Fruit fly (Drosophila melanogaster) whole organism, prepupa: ENCODE measurements around the gene CG11768.

Experiments used
- CG11294 ChIP-seq: fragments of 200-800 bp; sonication (Bioruptor generic); IDR thresholded peaks from 2 replicates; pipeline ENCODE4 v1.3.6; 2022; ENCODE audit warnings: missing biosample characterization, missing genetic modification characterization
- CG11762 ChIP-seq: fragments of 200-800 bp; sonication (Bioruptor generic); optimal IDR thresholded peaks from 3 replicates; lab custom pipeline; 2016; ENCODE audit warnings: missing biosample characterization, missing genetic modification characterization; ENCODE audit not compliant: insufficient read depth
- CG1621 ChIP-seq: fragments of 200-800 bp; sonication (Bioruptor generic); optimal IDR thresholded peaks from 3 replicates; lab custom pipeline; 2018; ENCODE audit warnings: missing biosample characterization, mild to moderate bottlenecking, missing genetic modification characterization
- CG8119 ChIP-seq: fragments of 200-800 bp; sonication (Bioruptor generic); IDR thresholded peaks from 3 replicates; pipeline ENCODE4 v1.3.6; 2022; ENCODE audit warnings: missing biosample characterization, missing genetic modification characterization
- CG9139 ChIP-seq: fragments of 200-800 bp; sonication (Bioruptor generic); optimal IDR thresholded peaks from 3 replicates; lab custom pipeline; 2017; ENCODE audit warnings: missing biosample characterization, mild to moderate bottlenecking, missing genetic modification characterization
- Eip75B ChIP-seq: fragments of 200-800 bp; sonication (Bioruptor generic); optimal IDR thresholded peaks from 3 replicates; lab custom pipeline; 2016; ENCODE audit warnings: missing biosample characterization, missing genetic modification characterization
- Hr38 ChIP-seq: sonication (Bioruptor generic); optimal IDR thresholded peaks from 2 replicates; lab custom pipeline; 2016; ENCODE audit warnings: missing biosample characterization, missing genetic modification characterization
- Hr39 ChIP-seq: fragments of 200-800 bp; sonication (Bioruptor generic); optimal IDR thresholded peaks from 2 replicates; lab custom pipeline; 2016; ENCODE audit warnings: missing biosample characterization, missing genetic modification characterization
- Lpt ChIP-seq: fragments of 200-800 bp; sonication (Bioruptor generic); optimal IDR thresholded peaks from 3 replicates; lab custom pipeline; 2016; ENCODE audit warnings: missing biosample characterization, missing genetic modification characterization
- Sox102F ChIP-seq: fragments of 200-800 bp; sonication (Bioruptor generic); optimal IDR thresholded peaks from 2 replicates; lab custom pipeline; 2016; ENCODE audit warnings: missing biosample characterization, mild to moderate bottlenecking, missing genetic modification characterization
- fd85E ChIP-seq: fragments of 200-800 bp; sonication (Bioruptor generic); optimal IDR thresholded peaks from 3 replicates; lab custom pipeline; 2016; ENCODE audit warnings: missing biosample characterization, missing genetic modification characterization

DNA sequence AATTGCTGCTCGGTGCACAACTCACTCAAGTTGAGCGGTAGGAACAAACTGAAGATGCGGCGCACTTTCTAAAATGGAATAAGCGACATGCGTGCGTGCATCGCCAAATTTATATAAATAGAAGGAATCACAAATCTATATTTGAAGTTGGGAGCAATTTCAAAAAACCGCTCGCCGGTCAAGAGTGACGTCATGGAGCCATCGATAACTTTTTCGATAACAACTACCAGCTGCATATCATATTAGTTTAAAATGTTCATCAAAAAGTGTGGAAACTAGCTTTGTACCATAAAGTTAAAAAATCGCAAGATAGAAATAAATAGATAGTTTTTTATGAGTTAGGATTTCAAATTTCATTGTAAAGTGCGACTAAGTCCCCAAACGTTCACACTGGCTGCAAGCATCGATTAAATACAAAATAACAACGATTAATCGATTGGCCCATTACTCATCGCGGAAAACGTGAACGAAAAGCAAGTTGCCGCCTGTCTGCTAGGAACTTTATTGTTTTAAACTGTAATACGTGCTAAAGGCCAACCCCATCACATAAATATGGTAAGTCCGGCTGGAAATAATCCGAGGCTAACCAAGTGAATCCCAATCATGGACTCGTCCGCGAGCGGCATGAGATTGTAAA, 33.2 kb upstream of the CG11768 start, which contains the start of the genes Pif1A, Pif1B and CCT7:
- TF ChIP-seq CG1621 (tag; lab: Kevin White, UChicago) (no peak), fd85E (GFP tag; lab: Kevin White, UChicago) (no peak), Lpt (GFP tag; lab: Kevin White, UChicago) (no peak), CG11294 (no peak), Hr39 (no peak), Eip75B (GFP tag; lab: Kevin White, UChicago) (no peak), CG11762 (GFP tag; lab: Kevin White, UChicago) (no peak), CG8119 (GFP tag; lab: Robert Waterston, UW) (no peak), CG9139 (GFP tag; lab: Kevin White, UChicago) (no peak), Hr38 (no peak), Sox102F (GFP tag; lab: Kevin White, UChicago) (no peak)
